Fruit fly (Drosophila melanogaster): ENCODE results near the gene CG15498.

CG15498 gene

DNA sequence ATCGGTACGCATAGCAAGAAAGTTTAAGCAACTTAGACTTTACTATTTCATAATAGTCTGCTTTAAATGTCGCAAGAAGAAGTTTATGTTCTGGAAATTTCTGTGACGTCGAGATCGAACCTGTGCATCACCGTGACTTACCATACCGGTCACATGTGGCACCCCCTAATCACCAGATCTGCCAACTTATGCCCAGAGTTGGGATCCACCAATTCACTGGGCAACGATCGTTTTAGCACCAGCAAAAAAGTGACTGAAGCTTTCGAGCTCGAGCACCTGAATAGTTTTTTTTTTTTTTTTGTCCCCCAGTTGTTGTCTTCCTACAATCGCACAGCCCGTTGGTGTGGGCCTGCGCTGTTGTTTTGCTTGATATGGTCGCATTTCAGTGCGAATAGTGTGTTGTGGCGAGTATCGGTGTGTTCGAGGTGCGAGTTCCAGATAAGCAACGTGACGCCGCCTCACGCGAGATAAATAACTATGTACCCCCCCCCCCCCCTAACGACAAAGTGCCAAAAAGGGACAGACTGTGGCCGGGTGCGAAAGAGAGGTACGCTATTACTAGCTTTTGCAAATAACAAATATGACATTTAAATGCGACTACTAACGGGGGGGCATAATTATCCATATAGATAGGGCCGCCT, 15.5 kb upstream of the CG15498 start:
- TF ChIP-seq noc (tag; optimal IDR thresholded peaks at IDR 0.05) = no peak

DNA sequence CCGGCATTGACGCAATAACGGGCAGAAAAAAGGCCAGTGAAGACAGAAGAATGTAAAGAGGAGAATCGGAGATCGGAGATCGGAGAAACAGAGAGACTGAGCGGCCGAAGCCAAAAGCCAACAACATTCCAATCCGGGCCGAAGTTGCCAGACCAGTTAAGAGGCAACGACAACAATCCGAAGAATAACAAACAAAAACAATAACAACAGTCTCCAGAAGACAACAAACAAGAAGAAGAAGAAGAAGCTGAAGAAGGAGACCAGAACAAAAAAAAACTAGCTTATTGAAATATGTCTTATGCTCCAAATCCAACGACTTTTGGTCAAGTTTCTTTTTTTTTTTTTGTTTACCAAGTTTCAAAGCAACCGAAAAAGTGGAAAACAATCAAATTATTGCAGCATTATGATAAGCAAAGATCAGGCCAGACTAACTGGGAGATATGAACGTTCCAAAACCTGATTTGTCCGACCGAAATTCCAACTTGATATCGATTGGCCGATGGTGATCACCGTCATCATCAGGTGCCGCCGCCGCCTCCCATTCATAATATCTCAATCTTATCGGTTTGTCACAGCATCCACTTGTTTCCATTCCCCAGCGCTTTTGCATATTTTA, 14.8 kb upstream of the CG15498 start:
- TF ChIP-seq noc (tag; optimal IDR thresholded peaks at IDR 0.05) = no peak

- TF ChIP-seq noc (tag; optimal IDR thresholded peaks at IDR 0.05) = no peak
These were observed 14.1 kb upstream of the CG15498 start for dm6 chr3R:21583087-21583486.

DNA sequence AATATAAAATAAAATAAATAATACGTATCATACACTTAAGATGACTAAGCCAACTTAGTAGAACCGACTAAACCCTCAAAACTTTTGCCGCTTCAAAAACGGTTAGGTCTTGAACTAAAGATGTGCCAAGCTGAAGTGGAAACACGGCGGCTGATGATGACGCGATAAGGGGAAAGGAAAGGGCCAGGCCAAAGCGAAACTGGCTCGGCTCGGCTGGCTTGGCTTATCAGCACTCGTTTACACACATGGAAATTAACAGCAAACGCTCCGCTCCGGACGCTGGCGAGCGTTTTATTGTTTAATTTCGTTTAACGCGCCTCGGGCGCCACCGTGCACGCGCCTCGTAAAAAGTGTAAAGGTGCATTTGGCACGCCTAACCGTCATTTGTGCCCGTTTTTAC, 13.7 kb upstream of the CG15498 start:
- TF ChIP-seq noc (tag; optimal IDR thresholded peaks at IDR 0.05) = no peak

- no peak for TF ChIP-seq noc (tag; optimal IDR thresholded peaks at IDR 0.05)
These were observed 13.2 kb upstream of the CG15498 start for dm6 chr3R:21582124-21582474.

dm6 chr3R:21581365-21582123, 12.6 kb upstream of the CG15498 start:
- no peak for TF ChIP-seq noc (tag; optimal IDR thresholded peaks at IDR 0.05)

dm6 chr3R:21580091-21580490, 11.1 kb upstream of the CG15498 start:
- TF ChIP-seq noc (tag; optimal IDR thresholded peaks at IDR 0.05) = no peak

dm6 chr3R:21566784-21567183, 2.2 kb downstream of the CG15498 start:
- TF ChIP-seq noc (tag; optimal IDR thresholded peaks at IDR 0.05) = no peak

dm6 chr3R:21566367-21566766, 2.6 kb downstream of the CG15498 start:
- TF ChIP-seq noc (tag; optimal IDR thresholded peaks at IDR 0.05) = no peak

DNA sequence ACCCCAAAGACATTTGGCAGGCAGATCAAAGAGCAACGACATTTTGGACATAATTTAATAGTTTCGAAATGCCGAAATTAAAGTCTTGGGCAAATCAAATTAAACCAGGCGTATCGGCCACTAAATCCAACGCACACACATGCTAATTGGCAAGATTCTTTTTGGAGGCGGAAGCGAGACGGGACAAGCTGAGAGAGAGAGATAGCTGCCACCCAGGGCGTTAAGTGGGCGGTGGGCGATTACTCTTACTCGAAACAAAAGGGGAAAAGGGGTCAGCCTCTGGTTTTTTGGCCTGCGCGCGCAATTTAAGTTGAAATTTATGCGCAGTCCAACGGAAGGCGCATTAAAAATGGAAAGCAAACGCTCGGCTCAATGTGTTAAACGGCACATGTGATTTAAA, 5.6 kb downstream of the CG15498 start:
- no peak for TF ChIP-seq noc (tag; optimal IDR thresholded peaks at IDR 0.05)

- TF ChIP-seq noc (tag; optimal IDR thresholded peaks at IDR 0.05) = no peak
These were observed 7.5 kb downstream of the CG15498 start for dm6 chr3R:21561427-21561872.

- TF ChIP-seq noc (tag; optimal IDR thresholded peaks at IDR 0.05) = no peak
These were observed 11.1 kb downstream of the CG15498 start for dm6 chr3R:21557884-21558283.

- no peak for TF ChIP-seq noc (tag; optimal IDR thresholded peaks at IDR 0.05)
These were observed 11.9 kb downstream of the CG15498 start, which contains the start of gene slou for dm6 chr3R:21557052-21557451. Gene slou (minus strand): TSS chr3R:21557182.

DNA sequence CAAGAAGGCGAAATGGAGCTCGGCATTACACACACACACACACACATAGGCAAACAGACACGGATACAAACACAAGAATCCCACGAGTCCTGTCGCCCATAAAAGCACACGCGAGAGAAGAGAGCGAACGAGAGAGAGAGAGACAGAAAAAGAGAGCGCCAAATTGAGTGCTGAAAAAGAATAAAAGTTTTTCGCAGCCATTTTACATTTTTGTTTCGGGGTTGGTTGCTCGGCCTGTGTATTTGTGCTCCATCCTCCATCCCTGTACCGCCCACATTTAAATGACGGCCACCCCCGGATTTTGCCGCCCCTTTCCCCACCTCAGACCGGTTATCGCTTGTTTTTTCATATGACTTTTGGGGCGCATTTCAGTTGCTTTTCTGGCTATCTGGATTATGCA, 17.4 kb downstream of the CG15498 start:
- TF ChIP-seq noc (tag; optimal IDR thresholded peaks at IDR 0.05) = no peak

dm6 chr3R:21548956-21549355, 20.0 kb downstream of the CG15498 start:
- TF ChIP-seq noc (tag; optimal IDR thresholded peaks at IDR 0.05) = no peak

DNA sequence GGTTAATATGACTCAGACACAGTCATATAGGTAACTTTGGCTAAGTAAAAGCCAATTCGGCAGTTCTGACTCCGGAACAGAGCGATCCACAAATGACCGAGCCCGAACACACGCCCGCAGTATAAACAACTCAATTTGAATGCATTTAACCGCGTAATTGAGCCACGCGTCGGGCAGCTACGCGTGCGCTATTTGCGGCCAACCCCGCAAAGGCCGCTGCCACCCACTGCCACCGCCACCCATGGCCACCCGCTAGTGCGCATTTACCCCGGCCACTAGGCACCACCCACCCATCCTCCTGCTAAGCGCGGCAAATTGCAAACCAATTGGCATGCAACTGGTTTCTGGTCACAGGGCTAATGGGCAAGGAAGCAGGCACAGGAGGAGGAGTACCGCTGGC, 24.8 kb downstream of the CG15498 start:
- no peak for TF ChIP-seq noc (tag; optimal IDR thresholded peaks at IDR 0.05)
